Worm (Caenorhabditis elegans): Measurements from ENCODE around the gene F45D3.2.

DNA sequence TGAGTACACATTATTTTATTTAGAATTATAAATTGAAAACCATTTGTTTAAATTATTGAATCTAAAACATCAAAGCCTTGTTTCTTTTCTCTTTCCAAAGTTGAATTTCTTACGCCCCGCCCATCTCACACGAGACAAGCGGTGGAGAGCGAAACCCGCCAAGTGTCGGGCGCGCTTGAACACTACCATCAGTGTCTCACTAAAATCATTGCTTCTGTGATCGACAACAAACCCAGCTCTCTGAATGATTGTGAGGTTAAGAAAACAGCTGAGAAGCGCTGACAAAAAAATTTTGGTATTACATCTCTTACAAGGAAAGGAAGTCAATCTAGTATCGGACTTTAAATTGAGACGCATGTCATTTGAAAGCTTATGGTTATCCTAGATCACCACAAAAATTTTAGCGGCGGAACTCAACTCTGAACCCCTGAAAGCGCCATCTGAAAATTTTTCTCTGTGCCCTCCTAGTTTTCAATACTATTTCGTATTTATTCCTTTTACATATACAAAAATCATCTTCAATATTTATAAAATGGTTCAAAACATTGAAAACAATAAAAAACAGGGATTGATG is 49.7 kb upstream of the F45D3.2 start:
- TF ChIP-seq ztf-23 (GFP tag; IDR thresholded peaks at IDR 0.05) (no peak), T22C8.4 (GFP tag; IDR thresholded peaks at IDR 0.05) (no peak), cog-1 (tag; optimal IDR thresholded peaks at IDR 0.05) (no peak), med-1 (GFP tag; optimal IDR thresholded peaks at IDR 0.05; ENCODE audit: insufficient read depth) (no peak)

All from whole organism, midembryonic.